Fruit fly (Drosophila melanogaster): Measurements from ENCODE around the gene CG32270.

The CG32270 gene

DNA sequence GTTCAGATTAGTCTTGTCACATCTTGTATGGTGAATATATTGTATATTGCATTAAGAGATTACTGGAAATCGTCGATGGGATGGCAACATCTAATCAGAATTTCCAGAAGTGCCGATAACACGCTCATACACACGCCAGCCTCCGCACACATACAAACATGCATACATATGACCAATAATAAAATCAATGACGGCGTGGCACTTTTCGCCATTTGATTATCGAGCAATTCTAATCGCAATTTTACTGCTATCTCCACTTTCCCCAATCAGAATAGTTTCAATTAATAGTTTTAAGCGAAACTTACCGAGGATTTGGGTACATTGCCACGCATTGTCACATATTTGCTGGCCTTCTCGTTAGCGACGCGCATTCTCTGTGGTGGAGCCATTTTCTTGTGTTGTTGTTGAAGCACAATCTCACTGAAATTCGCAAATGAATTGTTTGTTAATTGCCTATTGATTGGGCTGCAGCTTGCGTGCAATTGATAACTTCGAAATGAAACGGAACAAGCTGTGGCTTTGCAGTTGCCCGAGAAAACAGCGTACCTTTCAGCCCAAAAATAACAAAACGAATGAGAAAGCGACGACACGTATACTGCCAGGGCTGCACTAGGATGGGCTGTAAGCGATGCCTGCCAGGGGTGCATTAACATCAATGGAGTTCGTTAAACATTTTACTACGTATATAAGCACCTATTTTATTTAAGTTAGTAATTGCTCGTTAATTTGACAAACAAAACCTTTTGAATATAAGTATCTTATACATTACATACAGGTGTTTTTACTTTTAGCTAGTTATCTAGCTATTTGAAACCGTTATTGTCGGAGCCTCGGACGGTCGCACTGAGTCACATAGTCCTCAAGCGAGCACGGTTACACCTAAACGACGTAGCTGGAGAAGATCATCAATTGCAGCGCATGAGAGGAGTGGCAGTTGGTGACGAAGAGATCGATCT is 10.1 kb downstream of the CG32270 start, which contains the start of the genes CG32276 and gry (continued):
- TF ChIP-seq crol (GFP tag; IDR thresholded peaks at IDR 0.05) (no peak), Gsc (GFP tag; IDR thresholded peaks at IDR 0.05) (no peak), Oli (tag; optimal IDR thresholded peaks at IDR 0.05) (peak; percentile 54), CG42726 (GFP tag; IDR thresholded peaks at IDR 0.05; ENCODE audit: partially characterized antibody) (no peak), CG14710 (tag; optimal IDR thresholded peaks at IDR 0.05) (peak; percentile 91), Dref (GFP tag; IDR thresholded peaks at IDR 0.05) (0 out of 2 replicates have a peak, but pooled peaks have one; percentile 39), Ets65A (GFP tag) (peak; percentile 98), Lim3 (GFP tag; IDR thresholded peaks at IDR 0.05) (no peak), CG15601 (tag; optimal IDR thresholded peaks at IDR 0.05) (no peak), jigr1 (GFP tag; IDR thresholded peaks at IDR 0.05) (no peak), CG8478 (optimal IDR thresholded peaks at IDR 0.05) (no peak), az2 (GFP tag; optimal IDR thresholded peaks at IDR 0.05) (peak; percentile 79), tio (GFP tag; optimal IDR thresholded peaks at IDR 0.05) (no peak), knrl (GFP tag; IDR thresholded peaks at IDR 0.05; ENCODE audit: partially characterized antibody) (peak; percentile 62), CG16815 (GFP tag; optimal IDR thresholded peaks at IDR 0.05) (peak; percentile 47), CG17359 (tag; optimal IDR thresholded peaks at IDR 0.05) (peak; percentile 62), Spps (tag; optimal IDR thresholded peaks at IDR 0.05) (peak; percentile 57), CG8281 (tag; optimal IDR thresholded peaks at IDR 0.05) (peak; percentile 40), Ptx1 (GFP tag; IDR thresholded peaks at IDR 0.05) (peak; percentile 77), bsh (GFP tag; optimal IDR thresholded peaks at IDR 0.05) (peak in 1 of 2 experiments; percentile 66), CG2116 (GFP tag; optimal IDR thresholded peaks at IDR 0.05) (peak; percentile 93), CG8765 (GFP tag; IDR thresholded peaks at IDR 0.05) (peak; percentile 71), CG7372 (GFP tag; IDR thresholded peaks at IDR 0.05) (peak; percentile 66; the same call in 1 of the 2 replicates), lilli (GFP tag; optimal IDR thresholded peaks at IDR 0.05) (peak; percentile 88), Lhr (GFP tag; optimal IDR thresholded peaks at IDR 0.05) (peak; percentile 75), CoRest (tag; optimal IDR thresholded peaks at IDR 0.05) (peak; percentile 78), grn (GFP tag; optimal IDR thresholded peaks at IDR 0.05) (no peak), NK7.1 (GFP tag; optimal IDR thresholded peaks at IDR 0.05) (peak; percentile 33), CG13894 (tag; optimal IDR thresholded peaks at IDR 0.05) (no peak), CG7928 (GFP tag; optimal IDR thresholded peaks at IDR 0.05) (peak; percentile 99), dimm (GFP tag; IDR thresholded peaks at IDR 0.05) (no peak), ems (GFP tag; optimal IDR thresholded peaks at IDR 0.05) (peak; percentile 83), Abd-B (GFP tag; optimal IDR thresholded peaks at IDR 0.05) (peak; percentile 43), CG4854 (GFP tag; optimal IDR thresholded peaks at IDR 0.05) (no peak), CG12659 (GFP tag; optimal IDR thresholded peaks at IDR 0.05) (peak; percentile 89), BEAF-32 (GFP tag; optimal IDR thresholded peaks at IDR 0.05) (peak; percentile 67), CG17328 (GFP tag; IDR thresholded peaks at IDR 0.05) (peak; percentile 78), CG6175 (GFP tag; IDR thresholded peaks at IDR 0.05) (0 out of 3 replicates have a peak, but pooled peaks have one; percentile 12), gce (GFP tag; IDR thresholded peaks at IDR 0.05) (no peak), dan (GFP tag; IDR thresholded peaks at IDR 0.05) (no peak), CG11560 (tag; IDR thresholded peaks at IDR 0.05) (no peak), Hr78 (GFP tag; optimal IDR thresholded peaks at IDR 0.05) (no peak), Fer2 (tag; optimal IDR thresholded peaks at IDR 0.05) (peak; percentile 42), dmrt11E (tag; optimal IDR thresholded peaks at IDR 0.05) (peak; percentile 67), CG14667 (GFP tag; IDR thresholded peaks at IDR 0.05) (peak; percentile 51; the same call in 1 of the 2 replicates), Dip2 (GFP tag; IDR thresholded peaks at IDR 0.05) (no peak), CG18599 (GFP tag; optimal IDR thresholded peaks at IDR 0.05) (peak; percentile 87), CG8388 (GFP tag; optimal IDR thresholded peaks at IDR 0.05) (peak; percentile 60)
